ENCODE assay signal across 3 fruit fly cellular contexts in genomic region chr3L:180262-180543, dm6.
TF ChIP-seq lines count a peak whose summit lies in the region.

No protein-coding gene starts in this region.

- no peak for TF ChIP-seq CTCF in whole organism, embryonic (GFP tag; optimal IDR thresholded peaks at IDR 0.05; lab: Kevin White, UChicago)

TF ChIP-seq in whole organism, embryonic, 481 proteins besides CTCF, POLR2A, EP300 and RAD21 (continues in another document):
- TF ChIP-seq dpn (GFP tag; optimal IDR thresholded peaks at IDR 0.05; lab: Kevin White, UChicago): no peak
- TF ChIP-seq dati (GFP tag; IDR thresholded peaks at IDR 0.05; lab: Robert Waterston, UW): no peak
- no peak for TF ChIP-seq CG9437 (GFP tag; optimal IDR thresholded peaks at IDR 0.05; lab: Kevin White, UChicago)
- TF ChIP-seq CG1792 (GFP tag; optimal IDR thresholded peaks at IDR 0.05; lab: Kevin White, UChicago): no peak
- no peak for TF ChIP-seq fu2 (GFP tag; optimal IDR thresholded peaks at IDR 0.05; lab: Kevin White, UChicago)
- peak; percentile 57 for TF ChIP-seq Med (GFP tag; lab: Kevin White, UChicago)
- TF ChIP-seq CG43689 (GFP tag; IDR thresholded peaks at IDR 0.05; lab: Robert Waterston, UW): no peak
- TF ChIP-seq zfh1 (GFP tag; IDR thresholded peaks at IDR 0.05; lab: Robert Waterston, UW): no peak
- TF ChIP-seq CG12659 (GFP tag; optimal IDR thresholded peaks at IDR 0.05; lab: Kevin White, UChicago): no peak
- TF ChIP-seq CG12236 (GFP tag; optimal IDR thresholded peaks at IDR 0.05; lab: Kevin White, UChicago): no peak
- no peak for TF ChIP-seq B-H2 (GFP tag; optimal IDR thresholded peaks at IDR 0.05; lab: Kevin White, UChicago)
- TF ChIP-seq CG5953 (GFP tag; IDR thresholded peaks at IDR 0.05; lab: Robert Waterston, UW): no peak
- TF ChIP-seq mirr (GFP tag; optimal IDR thresholded peaks at IDR 0.05; lab: Kevin White, UChicago): no peak
- TF ChIP-seq CG2129 (GFP tag; IDR thresholded peaks at IDR 0.05; lab: Robert Waterston, UW; ENCODE audit: partially characterized antibody): no peak
- no peak for TF ChIP-seq CG7987 (GFP tag; optimal IDR thresholded peaks at IDR 0.05; lab: Kevin White, UChicago)
- no peak for TF ChIP-seq E2f1 (GFP tag; IDR thresholded peaks at IDR 0.05; lab: Robert Waterston, UW)
- no peak for TF ChIP-seq Dref (GFP tag; IDR thresholded peaks at IDR 0.05; lab: Robert Waterston, UW)
- no peak for TF ChIP-seq nom (GFP tag; optimal IDR thresholded peaks at IDR 0.05; lab: Kevin White, UChicago)
- TF ChIP-seq al (GFP tag; IDR thresholded peaks at IDR 0.05; lab: Robert Waterston, UW): no peak
- no peak for TF ChIP-seq CG14965 (GFP tag; optimal IDR thresholded peaks at IDR 0.05; lab: Kevin White, UChicago; ENCODE audit: borderline replicate concordance)
- no peak for TF ChIP-seq CG2889 (GFP tag; IDR thresholded peaks at IDR 0.05; lab: Robert Waterston, UW)
- TF ChIP-seq CG14667 (GFP tag; IDR thresholded peaks at IDR 0.05; lab: Robert Waterston, UW): no peak
- TF ChIP-seq Doc2 (GFP tag; IDR thresholded peaks at IDR 0.05; lab: Robert Waterston, UW): no peak
- TF ChIP-seq CG4282 (GFP tag; optimal IDR thresholded peaks at IDR 0.05; lab: Kevin White, UChicago): no peak
- no peak for TF ChIP-seq CG6254 (GFP tag; optimal IDR thresholded peaks at IDR 0.05; lab: Kevin White, UChicago)
- TF ChIP-seq ci (GFP tag; IDR thresholded peaks at IDR 0.05; lab: Robert Waterston, UW): peak; percentile 1; the same call in 1 of the 3 replicates
- TF ChIP-seq Blimp-1 (GFP tag; optimal IDR thresholded peaks at IDR 0.05; lab: Kevin White, UChicago): peak; percentile 16
- no peak for TF ChIP-seq CG3281 (GFP tag; optimal IDR thresholded peaks at IDR 0.05; lab: Kevin White, UChicago)
- no peak for TF ChIP-seq sens (GFP tag; lab: Kevin White, UChicago)
- no peak for TF ChIP-seq CG9932 (GFP tag; IDR thresholded peaks at IDR 0.05; lab: Robert Waterston, UW)
- no peak for TF ChIP-seq CHES-1-like (GFP tag; optimal IDR thresholded peaks at IDR 0.05; lab: Kevin White, UChicago)
- peak; percentile 41 for TF ChIP-seq kni (GFP tag; optimal IDR thresholded peaks at IDR 0.05; lab: Kevin White, UChicago)
- no peak for TF ChIP-seq ranshi (GFP tag; IDR thresholded peaks at IDR 0.05; lab: Robert Waterston, UW)

TF ChIP-seq in whole organism, prepupa, 60 proteins besides CTCF, POLR2A, EP300 and RAD21:
- TF ChIP-seq net (GFP tag; optimal IDR thresholded peaks at IDR 0.05; lab: Kevin White, UChicago): no peak
- TF ChIP-seq OdsH (GFP tag; optimal IDR thresholded peaks at IDR 0.05; lab: Kevin White, UChicago): no peak
- TF ChIP-seq Blimp-1 (GFP tag; optimal IDR thresholded peaks at IDR 0.05; lab: Kevin White, UChicago): no peak
- TF ChIP-seq CG6163 (GFP tag; IDR thresholded peaks at IDR 0.05; lab: Robert Waterston, UW): 0 out of 3 replicates have a peak, but pooled peaks have one; percentile 3
- no peak for TF ChIP-seq pdm3 (GFP tag; optimal IDR thresholded peaks at IDR 0.05; lab: Kevin White, UChicago)
- no peak for TF ChIP-seq Met (GFP tag; optimal IDR thresholded peaks at IDR 0.05; lab: Kevin White, UChicago)

TF ChIP-seq in whole organism, wandering third instar larva, 38 proteins besides CTCF, POLR2A, EP300 and RAD21:
- no peak for TF ChIP-seq Hnf4 (GFP tag; optimal IDR thresholded peaks at IDR 0.05; lab: Kevin White, UChicago)
- peak; percentile 13 for TF ChIP-seq Hr83 (GFP tag; optimal IDR thresholded peaks at IDR 0.05; lab: Kevin White, UChicago; ENCODE audit: poor library complexity, severe bottlenecking)

Comparison
In these comparisons a context has a peak if more than half of its experiments do, and no peak if none do; other contexts are left out.
1. Of the 7 proteins assayed by ChIP-seq in both whole organism, embryonic and whole organism, prepupa: peak only in whole organism, embryonic: Blimp-1 and CG16779; only in whole organism, prepupa: none; in both: none; in neither: 5.